Worm (Caenorhabditis elegans): ENCODE results near the gene oac-50.

- TF ChIP-seq unc-62 (GFP tag; optimal IDR thresholded peaks at IDR 0.05): no peak
- no peak for TF ChIP-seq ceh-82 (tag; optimal IDR thresholded peaks at IDR 0.05)
- TF ChIP-seq rnt-1 (tag; optimal IDR thresholded peaks at IDR 0.05): no peak
- TF ChIP-seq efl-1 (optimal IDR thresholded peaks at IDR 0.05): no peak
- no peak for TF ChIP-seq efl-1 (GFP tag; optimal IDR thresholded peaks at IDR 0.05 in 1 of 2)
- no peak for TF ChIP-seq ces-1 (GFP tag; optimal IDR thresholded peaks at IDR 0.05)
These were observed 34.9 kb upstream of the oac-50 start, which contains the start of gene F21C10.18 for ce11 chrV:9108219-9108618.
